Worm (Caenorhabditis elegans) whole organism, L3 larva: ENCODE measurements around the gene T22C8.6.

Experiments used
- aly-2 ChIP-seq: fragments of 150-350 bp; optimal IDR thresholded peaks from 2 replicates; lab custom pipeline; 2014; ENCODE audit warnings: missing biosample characterization, missing genetic modification characterization
- ama-1 ChIP-seq: fragments of 150-350 bp; optimal IDR thresholded peaks from 2 replicates; lab custom pipeline; 2018
- elt-1 ChIP-seq: fragments of 150-350 bp; optimal IDR thresholded peaks from 2 replicates; lab custom pipeline; 2014; ENCODE audit warnings: missing biosample characterization, missing genetic modification characterization
- nhr-11 ChIP-seq: fragments of 150-350 bp; optimal IDR thresholded peaks from 2 replicates; lab custom pipeline; 2014; ENCODE audit warnings: missing biosample characterization, missing genetic modification characterization
- nhr-77 ChIP-seq: fragments of 150-350 bp; optimal IDR thresholded peaks from 2 replicates; lab custom pipeline; 2014; ENCODE audit warnings: missing biosample characterization, missing genetic modification characterization
- snpc-4 ChIP-seq: fragments of 150-350 bp; optimal IDR thresholded peaks from 2 replicates; lab custom pipeline; 2014; ENCODE audit warnings: missing biosample characterization, missing genetic modification characterization
- unc-39 ChIP-seq: sonication (generic microtip); optimal IDR thresholded peaks from 4 replicates; lab custom pipeline; 2017; ENCODE audit warnings: missing biosample characterization, missing genetic modification characterization
- ztf-11 ChIP-seq: fragments of 150-350 bp; optimal IDR thresholded peaks from 2 replicates; lab custom pipeline; 2014; ENCODE audit warnings: missing biosample characterization, missing genetic modification characterization

DNA sequence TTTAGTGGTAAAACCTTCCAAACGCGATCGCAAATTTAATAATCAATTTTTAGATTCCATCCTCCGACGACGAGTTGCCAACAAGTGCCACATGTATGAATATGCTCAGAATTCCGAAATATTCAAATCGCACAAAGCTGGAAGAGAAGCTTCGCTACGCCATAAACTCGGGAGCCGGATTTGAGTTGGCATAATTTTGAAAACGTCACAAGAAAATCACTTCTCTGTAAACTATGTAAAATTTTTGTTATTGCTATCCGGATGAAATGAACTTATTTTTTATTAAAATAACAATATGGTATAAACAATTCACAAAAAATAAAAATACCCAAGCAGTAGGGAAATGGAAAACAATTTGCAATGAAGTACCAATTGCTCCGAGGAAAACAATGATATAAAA, 38.8 kb upstream of the T22C8.6 start:
- TF ChIP-seq ztf-11 (tag; lab: Kevin White, UChicago): no peak
- TF ChIP-seq aly-2 (tag; lab: Kevin White, UChicago): no peak
- TF ChIP-seq ama-1: no peak
- TF ChIP-seq snpc-4: no peak
- TF ChIP-seq elt-1 (tag; lab: Kevin White, UChicago): no peak
- TF ChIP-seq nhr-77 (tag; lab: Kevin White, UChicago): no peak
- no peak for TF ChIP-seq unc-39 (tag; lab: Kevin White, UChicago)
- TF ChIP-seq nhr-11 (tag; lab: Kevin White, UChicago): no peak
